Worm (Caenorhabditis elegans) whole organism, L4/young adult: ENCODE results near the gene Y17D7B.2.

Experiments
- W03F9.2 ChIP-seq: fragments of 150-350 bp; optimal IDR thresholded peaks from 2 replicates; lab custom pipeline; 2014; ENCODE audit warnings: missing biosample characterization, missing genetic modification characterization
- dao-5 ChIP-seq: sonication (generic microtip); optimal IDR thresholded peaks from 2 replicates; lab custom pipeline; 2016; ENCODE audit warnings: missing genotype, missing genetic modification characterization, moderate library complexity, missing compliant biosample characterization
- him-1 ChIP-seq: sonication (generic microtip); optimal IDR thresholded peaks from 2 replicates; lab custom pipeline; 2016; ENCODE audit warnings: missing genotype, missing genetic modification reagents, missing genetic modification characterization, missing compliant biosample characterization

Gene Y17D7B.2

ce11 chrV:18811360-18811759 lies 23.8 kb downstream of the Y17D7B.2 start, which contains the start of gene C54E10.7:
Gene C54E10.7, plus strand, starts transcription at chrV:18811660.
- no peak for TF ChIP-seq dao-5
- no peak for TF ChIP-seq him-1 (tag; lab: Kevin White, UChicago)
- no peak for TF ChIP-seq W03F9.2 (tag; lab: Kevin White, UChicago)

- TF ChIP-seq dao-5, result no peak
- TF ChIP-seq W03F9.2 (tag; lab: Kevin White, UChicago), result no peak
- no peak for TF ChIP-seq him-1 (tag; lab: Kevin White, UChicago)
These were observed 32.1 kb downstream of the Y17D7B.2 start, which contains the start of gene ncs-5 for ce11 chrV:18819643-18820042. Gene ncs-5, plus strand, starts transcription at chrV:18819766.

- no peak for TF ChIP-seq dao-5
- no peak for TF ChIP-seq W03F9.2 (tag; lab: Kevin White, UChicago)
- TF ChIP-seq him-1 (tag; lab: Kevin White, UChicago), result no peak
These were observed 34.0 kb downstream of the Y17D7B.2 start for ce11 chrV:18821569-18821968.

ce11 chrV:18826445-18826844 lies 38.9 kb downstream of the Y17D7B.2 start:
- no peak for TF ChIP-seq him-1 (tag; lab: Kevin White, UChicago)
- TF ChIP-seq W03F9.2 (tag; lab: Kevin White, UChicago), result no peak
- no peak for TF ChIP-seq dao-5

ce11 chrV:18827374-18827773 lies 39.8 kb downstream of the Y17D7B.2 start:
- no peak for TF ChIP-seq W03F9.2 (tag; lab: Kevin White, UChicago)
- TF ChIP-seq dao-5, result no peak
- TF ChIP-seq him-1 (tag; lab: Kevin White, UChicago), result no peak

ce11 chrV:18837125-18837524 lies 49.6 kb downstream of the Y17D7B.2 start, which contains the start of gene cyp-33D3:
Gene cyp-33D3, minus strand, starts transcription at chrV:18837225.
- TF ChIP-seq him-1 (tag; lab: Kevin White, UChicago), result no peak
- no peak for TF ChIP-seq dao-5
- no peak for TF ChIP-seq W03F9.2 (tag; lab: Kevin White, UChicago)

ce11 chrV:18838799-18839354 lies 51.3 kb downstream of the Y17D7B.2 start, which contains the start of gene nhr-65:
Gene nhr-65, plus strand, starts transcription at chrV:18839304.
- TF ChIP-seq W03F9.2 (tag; lab: Kevin White, UChicago) (no peak), dao-5 (no peak)
